Fruit fly (Drosophila melanogaster) whole organism, embryonic: Measurements from ENCODE around the gene cue.

Experiments
- Ada2b ChIP-seq: fragments of 200-800 bp; sonication (Bioruptor generic); IDR thresholded peaks from 2 replicates; pipeline ENCODE4 v1.3.6; 2022; ENCODE audit warnings: missing biosample characterization, missing genetic modification characterization
- CG1024 ChIP-seq: fragments of 200-800 bp; sonication (Bioruptor generic); IDR thresholded peaks from 2 replicates; pipeline ENCODE4 v1.3.6; 2022; ENCODE audit warnings: missing biosample characterization, missing genetic modification characterization
- CG10274 ChIP-seq: fragments of 200-800 bp; sonication (Bioruptor generic); optimal IDR thresholded peaks from 3 replicates; lab custom pipeline; 2017; ENCODE audit warnings: missing biosample characterization, mild to moderate bottlenecking, missing genetic modification characterization
- CG10565 ChIP-seq: fragments of 200-800 bp; sonication (Bioruptor generic); optimal IDR thresholded peaks from 3 replicates; lab custom pipeline; 2016; ENCODE audit warnings: missing biosample characterization, mild to moderate bottlenecking, missing genetic modification characterization
- CG10979 ChIP-seq: fragments of 200-800 bp; sonication (Bioruptor generic); optimal IDR thresholded peaks from 2 replicates; lab custom pipeline; 2018; ENCODE audit warnings: missing biosample characterization, mild to moderate bottlenecking, missing genetic modification characterization, moderate library complexity
- CG12155 ChIP-seq: fragments of 200-800 bp; sonication (Bioruptor generic); optimal IDR thresholded peaks from 3 replicates; lab custom pipeline; 2016; ENCODE audit warnings: missing biosample characterization, missing genetic modification characterization
- CG12219 ChIP-seq: fragments of 200-800 bp; sonication (Bioruptor generic); optimal IDR thresholded peaks from 3 replicates; lab custom pipeline; 2018; ENCODE audit warnings: missing biosample characterization, mild to moderate bottlenecking, missing genetic modification characterization
- CG12391 ChIP-seq: fragments of 200-800 bp; sonication (Bioruptor generic); optimal IDR thresholded peaks from 3 replicates; lab custom pipeline; 2018; ENCODE audit warnings: missing biosample characterization, mild to moderate bottlenecking, missing genetic modification characterization, moderate library complexity
- CG13287 ChIP-seq: fragments of 200-800 bp; sonication (Bioruptor generic); IDR thresholded peaks from 2 replicates; pipeline ENCODE4 v1.3.6; 2022; ENCODE audit warnings: missing biosample characterization, missing genetic modification characterization; ENCODE audit not compliant: partially characterized antibody
- CG14710 ChIP-seq: fragments of 200-800 bp; sonication (Bioruptor generic); optimal IDR thresholded peaks from 3 replicates; lab custom pipeline; 2019; ENCODE audit warnings: missing biosample characterization, mild to moderate bottlenecking, missing genetic modification characterization, moderate library complexity
- CG15696 ChIP-seq: fragments of 200-800 bp; sonication (Bioruptor generic); optimal IDR thresholded peaks from 2 replicates; lab custom pipeline; 2019; ENCODE audit warnings: missing biosample characterization, mild to moderate bottlenecking, missing genetic modification characterization, moderate library complexity
- CG1647 ChIP-seq: fragments of 200-800 bp; sonication (Bioruptor generic); optimal IDR thresholded peaks from 3 replicates; lab custom pipeline; 2016; ENCODE audit warnings: missing biosample characterization, missing genetic modification characterization
- CG16779 ChIP-seq: fragments of 200-800 bp; sonication (Bioruptor generic); IDR thresholded peaks from 2 replicates; pipeline ENCODE4 v1.3.6; 2022; ENCODE audit warnings: missing biosample characterization, missing genetic modification characterization
- CG17802 ChIP-seq: fragments of 200-800 bp; sonication (Bioruptor generic); optimal IDR thresholded peaks from 2 replicates; lab custom pipeline; 2018; ENCODE audit warnings: missing biosample characterization, mild to moderate bottlenecking, missing genetic modification characterization, moderate library complexity
- CG17829 ChIP-seq: fragments of 200-800 bp; optimal IDR thresholded peaks from 2 replicates; lab custom pipeline; 2019; ENCODE audit warnings: missing biosample characterization, mild to moderate bottlenecking, missing genetic modification characterization, moderate library complexity
- CG2116 ChIP-seq: fragments of 200-800 bp; sonication (Bioruptor generic); optimal IDR thresholded peaks from 3 replicates; lab custom pipeline; 2018; ENCODE audit warnings: missing biosample characterization, mild to moderate bottlenecking, missing genetic modification characterization
- CG2129 ChIP-seq: fragments of 200-800 bp; sonication (Bioruptor generic); IDR thresholded peaks from 2 replicates; pipeline ENCODE4 v1.3.6; 2022; ENCODE audit warnings: missing biosample characterization, missing genetic modification characterization; ENCODE audit not compliant: partially characterized antibody
- CG2712 ChIP-seq: fragments of 200-800 bp; optimal IDR thresholded peaks from 3 replicates; lab custom pipeline; 2019; ENCODE audit warnings: missing biosample characterization, mild to moderate bottlenecking, missing genetic modification characterization, moderate library complexity
- CG34376 ChIP-seq: fragments of 200-800 bp; sonication (Bioruptor generic); optimal IDR thresholded peaks from 2 replicates; lab custom pipeline; 2018; ENCODE audit warnings: missing biosample characterization, mild to moderate bottlenecking, missing genetic modification characterization
- CG34422 ChIP-seq: fragments of 200-800 bp; sonication (Bioruptor generic); IDR thresholded peaks from 3 replicates; pipeline ENCODE4 v1.3.6; 2022; ENCODE audit warnings: missing biosample characterization, missing genetic modification characterization
- CG4282 ChIP-seq: fragments of 200-800 bp; sonication (Bioruptor generic); optimal IDR thresholded peaks from 2 replicates; lab custom pipeline; 2016; ENCODE audit warnings: missing biosample characterization, missing genetic modification characterization
- CG4730 ChIP-seq: fragments of 200-800 bp; sonication (Bioruptor generic); IDR thresholded peaks from 2 replicates; pipeline ENCODE4 v1.3.6; 2022; ENCODE audit warnings: missing biosample characterization, missing genetic modification characterization
- CG6254 ChIP-seq: fragments of 200-800 bp; sonication (Bioruptor generic); optimal IDR thresholded peaks from 3 replicates; lab custom pipeline; 2017; ENCODE audit warnings: mild to moderate bottlenecking, missing biosample characterization, missing genetic modification reagents, missing genetic modification characterization
- CG6272 ChIP-seq: fragments of 200-800 bp; sonication (Bioruptor generic); IDR thresholded peaks from 2 replicates; pipeline ENCODE4 v1.3.6; 2022; ENCODE audit warnings: missing biosample characterization, missing genetic modification characterization
- CG6791 ChIP-seq: fragments of 200-800 bp; sonication (Bioruptor generic); IDR thresholded peaks from 3 replicates; pipeline ENCODE4 v1.3.6; 2022; ENCODE audit warnings: missing biosample characterization, missing genetic modification characterization; ENCODE audit not compliant: partially characterized antibody
- CG7271 ChIP-seq: fragments of 200-800 bp; sonication (Bioruptor generic); optimal IDR thresholded peaks from 2 replicates; lab custom pipeline; 2018; ENCODE audit warnings: missing biosample characterization, mild to moderate bottlenecking, missing genetic modification characterization, moderate library complexity
- CG8388 ChIP-seq: fragments of 200-800 bp; sonication (Bioruptor generic); optimal IDR thresholded peaks from 2 replicates; lab custom pipeline; 2019; ENCODE audit warnings: missing biosample characterization, mild to moderate bottlenecking, missing genetic modification characterization, moderate library complexity
- D19A ChIP-seq: fragments of 200-800 bp; optimal IDR thresholded peaks from 3 replicates; lab custom pipeline; 2019; ENCODE audit warnings: missing biosample characterization, mild to moderate bottlenecking, missing genetic modification characterization, moderate library complexity
- Deaf1 ChIP-seq: fragments of 200-800 bp; optimal IDR thresholded peaks from 3 replicates; lab custom pipeline; 2019; ENCODE audit warnings: missing biosample characterization, mild to moderate bottlenecking, missing genetic modification characterization, moderate library complexity
- Dek ChIP-seq: fragments of 200-800 bp; sonication (Bioruptor generic); optimal IDR thresholded peaks from 3 replicates; lab custom pipeline; 2019; ENCODE audit warnings: missing biosample characterization, mild to moderate bottlenecking, missing genetic modification characterization, moderate library complexity
- Rfx ChIP-seq: fragments of 200-800 bp; sonication (Bioruptor generic); IDR thresholded peaks from 2 replicates; pipeline ENCODE4 v1.3.6; 2022; ENCODE audit warnings: missing biosample characterization, missing genetic modification characterization
- Xbp1 ChIP-seq: fragments of 200-800 bp; sonication (Bioruptor generic); optimal IDR thresholded peaks from 3 replicates; lab custom pipeline; 2016; ENCODE audit warnings: missing biosample characterization, mild to moderate bottlenecking, missing genetic modification characterization
- ash1 ChIP-seq: fragments of 200-800 bp; sonication (Bioruptor generic); optimal IDR thresholded peaks from 2 replicates; lab custom pipeline; 2018; ENCODE audit warnings: missing biosample characterization, mild to moderate bottlenecking, missing genetic modification characterization
- cg ChIP-seq: fragments of 200-800 bp; sonication (Bioruptor generic); optimal IDR thresholded peaks from 3 replicates; lab custom pipeline; 2019; ENCODE audit warnings: missing biosample characterization, mild to moderate bottlenecking, missing genetic modification characterization, moderate library complexity
- chinmo ChIP-seq: fragments of 200-800 bp; sonication (Bioruptor generic); IDR thresholded peaks from 4 replicates; pipeline ENCODE4 v1.3.6; 2022; ENCODE audit warnings: missing biosample characterization, missing genetic modification characterization; ENCODE audit not compliant: partially characterized antibody
- chm ChIP-seq: fragments of 200-800 bp; sonication (Bioruptor generic); IDR thresholded peaks from 2 replicates; pipeline ENCODE4 v1.3.6; 2022; ENCODE audit warnings: missing biosample characterization, missing genetic modification characterization
- esg ChIP-seq: fragments of 200-800 bp; sonication (Bioruptor generic); conservative IDR thresholded peaks from 2 replicates; pipeline ENCODE4 v1.3.6; 2022; ENCODE audit warnings: missing biosample characterization, missing genetic modification characterization
- eyg ChIP-seq: fragments of 200-800 bp; sonication (Bioruptor generic); optimal IDR thresholded peaks from 3 replicates; lab custom pipeline; 2016; ENCODE audit warnings: missing biosample characterization, missing genetic modification characterization
- ftz-f1 ChIP-seq: fragments of 200-800 bp; sonication (Bioruptor generic); optimal IDR thresholded peaks from 2 replicates; lab custom pipeline; 2016; ENCODE audit warnings: missing biosample characterization, missing genetic modification characterization
- grau ChIP-seq: fragments of 200-800 bp; optimal IDR thresholded peaks from 3 replicates; lab custom pipeline; 2019; ENCODE audit warnings: missing biosample characterization, mild to moderate bottlenecking, missing genetic modification characterization, moderate library complexity
- her ChIP-seq: fragments of 200-800 bp; sonication (Bioruptor generic); optimal IDR thresholded peaks from 2 replicates; lab custom pipeline; 2016; ENCODE audit warnings: missing biosample characterization, missing genetic modification characterization
- hkb ChIP-seq, 2 experiments: fragments of 200-800 bp in 1 of 2; fragments of >200 bp in 1 of 2; sonication (Bioruptor generic) in 1 of 2; IDR thresholded peaks in 1 of 2; optimal IDR thresholded peaks in 1 of 2; 2 replicates each; pipeline versions ENCODE4 v1.3.6 to Lab custom; 2017 to 2022; ENCODE audit warnings: missing biosample characterization in 1 of 2, missing genetic modification characterization in 1 of 2
- jumu ChIP-seq: fragments of 200-800 bp; sonication (Bioruptor generic); optimal IDR thresholded peaks from 3 replicates; lab custom pipeline; 2016; ENCODE audit warnings: missing biosample characterization, missing genetic modification characterization
- lmd ChIP-seq: fragments of 200-800 bp; sonication (Bioruptor generic); IDR thresholded peaks from 2 replicates; pipeline ENCODE4 v1.3.6; 2022; ENCODE audit warnings: missing biosample characterization, missing genetic modification characterization
- odd ChIP-seq: fragments of 200-800 bp; sonication (Bioruptor generic); optimal IDR thresholded peaks from 2 replicates; lab custom pipeline; 2017; ENCODE audit warnings: missing biosample characterization, mild to moderate bottlenecking, missing genetic modification characterization
- sc ChIP-seq, 3 experiments: fragments of >200 bp in 2 of 3; fragments of 200-800 bp in 1 of 3; sonication (Bioruptor generic) in 1 of 3; optimal IDR thresholded peaks; 2 replicates in 2 of 3; 3 replicates in 1 of 3; lab custom pipeline; 2017; ENCODE audit warnings: mild to moderate bottlenecking in 1 of 3, missing biosample characterization in 1 of 3, missing genetic modification characterization in 1 of 3, missing genetic modification reagents in 1 of 3
- tx ChIP-seq: fragments of 200-800 bp; sonication (Bioruptor generic); optimal IDR thresholded peaks from 2 replicates; lab custom pipeline; 2016; ENCODE audit warnings: missing biosample characterization, missing genetic modification characterization
- wor ChIP-seq: fragments of 200-800 bp; sonication (Bioruptor generic); IDR thresholded peaks from 2 replicates; pipeline ENCODE4 v1.3.6; 2022; ENCODE audit warnings: missing biosample characterization, missing genetic modification characterization

The cue gene

dm6 chr3L:1546349-1547116, 29.5 kb upstream of the cue start (continued):
- TF ChIP-seq lmd (no peak), CG10979 (peak; percentile 19), cg (GFP tag; lab: Kevin White, UChicago) (no peak), CG10274 (no peak), CG6254 (GFP tag; lab: Kevin White, UChicago) (peak; percentile 15), sc (optimal IDR thresholded peaks at IDR 0.05; lab: Kevin White, UChicago) (no peak), sc (GFP tag; optimal IDR thresholded peaks at IDR 0.05; lab: Kevin White, UChicago) (no peak), ash1 (GFP tag; lab: Kevin White, UChicago) (no peak), CG4730 (GFP tag; lab: Robert Waterston, UW) (no peak), CG16779 (GFP tag; lab: Robert Waterston, UW) (no peak), CG34422 (GFP tag; lab: Robert Waterston, UW) (peak; percentile 12; the same call in 1 of the 3 replicates), Deaf1 (peak; percentile 83), her (GFP tag; lab: Kevin White, UChicago) (no peak), ftz-f1 (GFP tag; lab: Kevin White, UChicago) (peak; percentile 24), CG13287 (GFP tag; lab: Robert Waterston, UW) (no peak), CG17802 (tag; lab: Kevin White, UChicago) (no peak), Xbp1 (GFP tag; lab: Kevin White, UChicago) (peak; percentile 80), CG1647 (GFP tag; lab: Kevin White, UChicago) (no peak), D19A (no peak), CG8388 (GFP tag; lab: Kevin White, UChicago) (no peak), esg (GFP tag; lab: Robert Waterston, UW) (no peak), tx (GFP tag; lab: Kevin White, UChicago) (no peak), Ada2b (GFP tag; lab: Robert Waterston, UW) (no peak), CG2116 (GFP tag; lab: Kevin White, UChicago) (no peak), CG4282 (no peak), CG12155 (GFP tag; lab: Kevin White, UChicago) (no peak), chinmo (GFP tag; lab: Robert Waterston, UW) (0 out of 4 replicates have a peak, but pooled peaks have one; percentile 78), chm (GFP tag; lab: Robert Waterston, UW) (0 out of 2 replicates have a peak, but pooled peaks have one; percentile 8), eyg (GFP tag; lab: Kevin White, UChicago) (no peak), grau (tag; lab: Kevin White, UChicago) (no peak), Dek (tag; lab: Kevin White, UChicago) (no peak), CG12219 (GFP tag; lab: Kevin White, UChicago) (no peak), CG12391 (no peak), CG2129 (GFP tag; lab: Robert Waterston, UW) (no peak), hkb (optimal IDR thresholded peaks at IDR 0.05; lab: Kevin White, UChicago) (no peak), hkb (GFP tag; IDR thresholded peaks at IDR 0.05; lab: Robert Waterston, UW) (no peak), Rfx (GFP tag; lab: Robert Waterston, UW) (no peak), CG34376 (GFP tag; lab: Kevin White, UChicago) (peak; percentile 46), CG15696 (no peak), wor (no peak), odd (GFP tag; lab: Kevin White, UChicago) (no peak), CG10565 (no peak), jumu (peak; percentile 9), CG2712 (tag; lab: Kevin White, UChicago) (peak; percentile 21), CG17829 (no peak), CG14710 (no peak), CG1024 (GFP tag; lab: Robert Waterston, UW) (no peak), CG7271 (tag; lab: Kevin White, UChicago) (no peak), CG6272 (GFP tag; lab: Robert Waterston, UW) (no peak), CG6791 (GFP tag; lab: Robert Waterston, UW) (0 out of 3 replicates have a peak, but pooled peaks have one; percentile 14)
